Worm (Caenorhabditis elegans) whole organism, L1 larva: Measurements from ENCODE around the gene ugt-15.

Experiments used
- dpl-1 ChIP-seq, 3 experiments: fragments of 150-350 bp in 2 of 3; sonication (generic microtip) in 1 of 3; optimal IDR thresholded peaks; 2 replicates each; lab custom pipeline; 2014 to 2017; ENCODE audit warnings: missing biosample characterization in 3 of 3, missing genetic modification characterization in 3 of 3, missing genetic modification reagents in 3 of 3
- hpl-2 ChIP-seq: fragments of 150-350 bp; optimal IDR thresholded peaks from 2 replicates; lab custom pipeline; 2014; ENCODE audit warnings: missing biosample characterization, missing genetic modification reagents, missing genetic modification characterization
- mdl-1 ChIP-seq, 2 experiments: fragments of 150-350 bp; optimal IDR thresholded peaks; 2 replicates each; lab custom pipeline; 2014 to 2017; ENCODE audit warnings: missing biosample characterization in 2 of 2, missing genetic modification characterization in 2 of 2, inconsistent platforms in 1 of 2
- nhr-237 ChIP-seq: fragments of 150-350 bp; optimal IDR thresholded peaks from 2 replicates; lab custom pipeline; 2014; ENCODE audit warnings: missing biosample characterization, missing genetic modification characterization
- sup-37 ChIP-seq: fragments of 200-800 bp; sonication (Bioruptor generic); optimal IDR thresholded peaks from 2 replicates; lab custom pipeline; 2018; ENCODE audit warnings: mild to moderate bottlenecking, missing genetic modification characterization, missing compliant biosample characterization
- tbx-2 ChIP-seq: sonication (generic microtip); optimal IDR thresholded peaks from 2 replicates; lab custom pipeline; 2016; ENCODE audit warnings: missing genetic modification characterization, missing compliant biosample characterization
- unc-130 ChIP-seq: fragments of 150-350 bp; optimal IDR thresholded peaks from 2 replicates; lab custom pipeline; 2017; ENCODE audit warnings: missing biosample characterization, missing genetic modification characterization, inconsistent platforms
- zag-1 ChIP-seq: fragments of 150-350 bp; optimal IDR thresholded peaks from 2 replicates; lab custom pipeline; 2014; ENCODE audit warnings: missing biosample characterization, missing genetic modification characterization

DNA sequence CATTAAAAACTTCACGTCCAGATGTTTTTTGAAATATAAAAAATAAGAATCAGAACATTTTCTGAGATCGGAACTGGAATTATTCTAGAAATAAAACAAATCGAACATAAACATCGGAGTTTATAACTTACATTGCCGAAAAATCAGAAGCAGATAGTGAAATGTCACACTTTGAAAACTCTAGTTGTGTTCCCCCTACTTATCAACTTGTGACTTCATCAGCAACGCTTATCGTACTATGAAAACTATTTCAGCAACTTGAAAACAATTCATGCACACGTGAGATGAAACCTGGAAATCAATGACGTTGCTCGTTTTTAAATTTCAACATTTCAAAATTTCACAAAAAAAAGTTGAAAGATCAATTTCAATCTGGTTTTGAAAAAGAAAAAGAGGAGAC lies 49.4 kb downstream of the ugt-15 start:
- no peak for TF ChIP-seq tbx-2
- no peak for TF ChIP-seq dpl-1 (GFP tag; optimal IDR thresholded peaks at IDR 0.05; lab: Kevin White, UChicago)
- no peak for TF ChIP-seq nhr-237
- TF ChIP-seq unc-130 (tag; lab: Kevin White, UChicago) = no peak
- no peak for TF ChIP-seq hpl-2 (GFP tag; lab: Kevin White, UChicago)
- TF ChIP-seq mdl-1 (tag; optimal IDR thresholded peaks at IDR 0.05; lab: Kevin White, UChicago) = no peak
- no peak for TF ChIP-seq sup-37 (GFP tag; lab: Kevin White, UChicago)
- no peak for TF ChIP-seq zag-1 (tag; lab: Kevin White, UChicago)
